Worm (Caenorhabditis elegans): ENCODE data around the gene malt-1.

ce11 chrII:6927034-6927433 lies 24.1 kb downstream of the malt-1 start:
- TF ChIP-seq scrt-1 (GFP tag; IDR thresholded peaks at IDR 0.05) (no peak), sea-1 (GFP tag; conservative IDR thresholded peaks at IDR 0.05) (no peak), flt-1 (GFP tag; IDR thresholded peaks at IDR 0.05) (no peak), ama-1 (optimal IDR thresholded peaks at IDR 0.05) (no peak), hmg-4 (GFP tag; optimal IDR thresholded peaks at IDR 0.05) (no peak), tbx-37 (GFP tag; conservative IDR thresholded peaks at IDR 0.05) (no peak), tra-4 (tag; optimal IDR thresholded peaks at IDR 0.05) (no peak), hnd-1 (tag; optimal IDR thresholded peaks at IDR 0.05) (no peak), tbx-11 (GFP tag; IDR thresholded peaks at IDR 0.05) (no peak), hmbx-1 (tag; optimal IDR thresholded peaks at IDR 0.05) (no peak), pes-1 (GFP tag; IDR thresholded peaks at IDR 0.05) (no peak)

Data from whole organism, early embryonic.